Worm (Caenorhabditis elegans) whole organism, L4/young adult: ENCODE data around the gene sru-21.
"Not testable (repeated sequence)": the region's sequence is repeated elsewhere in the genome, so short reads cannot be mapped to it uniquely, and the experiment has no call there.

Experiments used
- W03F9.2 ChIP-seq: fragments of 150-350 bp; optimal IDR thresholded peaks from 2 replicates; lab custom pipeline; 2014; ENCODE audit warnings: missing biosample characterization, missing genetic modification characterization
- dao-5 ChIP-seq: sonication (generic microtip); optimal IDR thresholded peaks from 2 replicates; lab custom pipeline; 2016; ENCODE audit warnings: missing genotype, missing genetic modification characterization, moderate library complexity, missing compliant biosample characterization
- him-1 ChIP-seq: sonication (generic microtip); optimal IDR thresholded peaks from 2 replicates; lab custom pipeline; 2016; ENCODE audit warnings: missing genotype, missing genetic modification reagents, missing genetic modification characterization, missing compliant biosample characterization

DNA sequence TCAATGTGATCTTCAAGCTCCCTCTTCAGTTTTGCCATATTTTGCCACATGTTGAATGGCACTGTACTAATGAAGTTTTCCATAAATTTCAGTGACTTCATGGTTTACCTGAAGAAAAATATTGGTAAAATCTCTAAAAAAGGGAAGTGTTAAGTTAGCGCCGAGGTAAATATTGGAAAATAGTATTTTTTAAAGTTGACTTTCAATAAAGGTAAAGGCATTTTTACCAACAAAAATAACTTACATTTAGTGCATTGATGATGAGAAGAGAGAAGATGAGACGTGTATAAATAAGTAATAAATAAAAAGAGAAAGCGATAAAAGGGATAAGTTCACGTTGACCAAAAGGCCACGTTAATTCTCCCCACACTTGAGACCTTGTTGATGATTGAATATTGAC is 48.4 kb upstream of the sru-21 start, which contains the start of gene Y45F10B.8:
- not testable (repeated sequence) for TF ChIP-seq him-1; dao-5 (tag; lab: Kevin White, UChicago); W03F9.2
